Worm (Caenorhabditis elegans) whole organism, early embryonic: ENCODE data around the gene ZK105.8.

Experiments
- B0310.2 ChIP-seq: sonication (generic microtip); optimal IDR thresholded peaks from 2 replicates; lab custom pipeline; 2016; ENCODE audit warnings: mild to moderate bottlenecking, missing genetic modification characterization, missing compliant biosample characterization
- F13C5.2 ChIP-seq: sonication (generic microtip); optimal IDR thresholded peaks from 2 replicates; lab custom pipeline; 2017; ENCODE audit warnings: mild to moderate bottlenecking, missing genetic modification characterization, inconsistent platforms, missing compliant biosample characterization
- aly-1 ChIP-seq: sonication (generic microtip); optimal IDR thresholded peaks from 2 replicates; lab custom pipeline; 2016; ENCODE audit warnings: missing genetic modification characterization, missing compliant biosample characterization
- ama-1 ChIP-seq: fragments of 150-350 bp; optimal IDR thresholded peaks from 2 replicates; lab custom pipeline; 2014
- ceh-13 ChIP-seq: fragments of 200-800 bp; sonication (Bioruptor generic); optimal IDR thresholded peaks from 2 replicates; lab custom pipeline; 2018; ENCODE audit warnings: mild to moderate bottlenecking, missing genetic modification characterization, missing compliant biosample characterization
- ceh-36 ChIP-seq: sonication (generic microtip); optimal IDR thresholded peaks from 2 replicates; lab custom pipeline; 2016; ENCODE audit warnings: missing genetic modification characterization, inconsistent platforms, missing compliant biosample characterization
- ets-7 ChIP-seq: sonication (generic microtip); optimal IDR thresholded peaks from 2 replicates; lab custom pipeline; 2016; ENCODE audit warnings: missing genotype, missing genetic modification characterization, missing compliant biosample characterization
- flt-1 ChIP-seq: fragments of 200-800 bp; sonication (Bioruptor generic); IDR thresholded peaks from 2 replicates; pipeline ENCODE4 v1.3.6; 2022; ENCODE audit warnings: missing genetic modification characterization, missing compliant biosample characterization
- hmbx-1 ChIP-seq: sonication (generic microtip); optimal IDR thresholded peaks from 2 replicates; lab custom pipeline; 2016; ENCODE audit warnings: mild to moderate bottlenecking, missing genetic modification characterization, missing compliant biosample characterization
- hmg-4 ChIP-seq: fragments of 200-800 bp; sonication (Bioruptor generic); optimal IDR thresholded peaks from 2 replicates; lab custom pipeline; 2018; ENCODE audit warnings: mild to moderate bottlenecking, missing genetic modification characterization, missing compliant biosample characterization
- hnd-1 ChIP-seq: sonication (generic microtip); optimal IDR thresholded peaks from 2 replicates; lab custom pipeline; 2016; ENCODE audit warnings: missing genetic modification characterization, missing compliant biosample characterization
- pes-1 ChIP-seq: fragments of 200-800 bp; sonication (Bioruptor generic); IDR thresholded peaks from 2 replicates; pipeline ENCODE4 v1.3.6; 2022; ENCODE audit warnings: missing genetic modification reagents, missing genetic modification characterization, missing compliant biosample characterization
- scrt-1 ChIP-seq: fragments of 200-800 bp; sonication (Bioruptor generic); IDR thresholded peaks from 2 replicates; pipeline ENCODE4 v1.3.6; 2022; ENCODE audit warnings: missing genetic modification characterization, missing compliant biosample characterization
- sea-1 ChIP-seq: fragments of 200-800 bp; sonication (Bioruptor generic); conservative IDR thresholded peaks from 2 replicates; pipeline ENCODE4 v1.3.6; 2022; ENCODE audit warnings: missing genetic modification characterization, missing compliant biosample characterization
- tbx-11 ChIP-seq: fragments of 200-800 bp; sonication (Bioruptor generic); IDR thresholded peaks from 2 replicates; pipeline ENCODE4 v1.3.6; 2022; ENCODE audit warnings: missing genetic modification characterization, missing compliant biosample characterization
- tbx-37 ChIP-seq: fragments of 200-800 bp; sonication (Bioruptor generic); conservative IDR thresholded peaks from 2 replicates; pipeline ENCODE4 v1.3.6; 2022; ENCODE audit warnings: missing genetic modification reagents, missing genetic modification characterization, missing compliant biosample characterization
- tra-4 ChIP-seq: sonication (generic microtip); optimal IDR thresholded peaks from 2 replicates; lab custom pipeline; 2017; ENCODE audit warnings: missing genetic modification characterization, missing compliant biosample characterization

Gene ZK105.8

DNA sequence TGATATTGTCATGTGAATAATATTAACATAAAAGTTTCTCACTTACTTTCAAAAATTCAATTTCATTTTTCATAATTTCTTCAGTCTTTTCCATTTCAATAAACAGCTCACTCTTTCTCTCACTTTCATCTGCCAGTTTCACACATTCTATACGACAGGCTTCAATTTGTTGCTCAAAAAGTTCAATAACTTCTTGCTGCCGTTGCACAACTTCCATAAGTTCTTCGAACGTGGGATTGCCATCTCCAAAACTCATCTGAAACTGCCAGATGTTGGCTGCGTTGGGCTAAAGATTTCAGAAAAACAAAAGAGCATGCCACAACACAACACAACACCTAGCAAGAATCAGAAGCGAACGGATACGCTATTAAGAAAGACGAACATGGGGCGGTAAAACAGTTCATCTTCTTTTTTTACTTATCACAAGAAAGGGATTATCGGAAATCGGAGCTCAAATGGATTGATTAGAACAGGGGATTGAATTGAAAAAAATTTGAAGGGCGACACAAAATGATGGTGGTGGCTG lies 9.0 kb downstream of the ZK105.8 start:
- TF ChIP-seq ets-7, result no peak
- TF ChIP-seq pes-1 (GFP tag; lab: Robert Waterston, UW), result no peak
- no peak for TF ChIP-seq hmbx-1 (tag; lab: Kevin White, UChicago)
- no peak for TF ChIP-seq F13C5.2
- no peak for TF ChIP-seq hmg-4 (GFP tag; lab: Kevin White, UChicago)
- TF ChIP-seq ceh-13 (GFP tag; lab: Kevin White, UChicago), result no peak
- TF ChIP-seq B0310.2 (tag; lab: Kevin White, UChicago), result no peak
- TF ChIP-seq hnd-1 (tag; lab: Kevin White, UChicago), result no peak
- TF ChIP-seq sea-1 (GFP tag; lab: Robert Waterston, UW), result no peak
- TF ChIP-seq flt-1 (GFP tag; lab: Robert Waterston, UW), result no peak
- TF ChIP-seq tbx-37 (GFP tag; lab: Robert Waterston, UW), result no peak
- no peak for TF ChIP-seq scrt-1
- no peak for TF ChIP-seq tbx-11 (GFP tag; lab: Robert Waterston, UW)
- TF ChIP-seq ceh-36 (tag; lab: Kevin White, UChicago), result no peak
- TF ChIP-seq tra-4, result no peak
- no peak for TF ChIP-seq ama-1 (lab: Kevin White, UChicago)
- TF ChIP-seq aly-1 (tag; lab: Kevin White, UChicago), result no peak

ce11 chrV:7734909-7735308 lies 10.6 kb downstream of the ZK105.8 start, which contains the start of gene clic-1:
clic-1 (minus strand) TSS chrV:7734911.
- TF ChIP-seq F13C5.2, result peak; percentile 63
- TF ChIP-seq hmg-4 (GFP tag; lab: Kevin White, UChicago), result no peak
- no peak for TF ChIP-seq scrt-1
- TF ChIP-seq ama-1 (lab: Kevin White, UChicago), result no peak
- TF ChIP-seq aly-1 (tag; lab: Kevin White, UChicago), result no peak
- TF ChIP-seq pes-1 (GFP tag; lab: Robert Waterston, UW), result no peak

DNA sequence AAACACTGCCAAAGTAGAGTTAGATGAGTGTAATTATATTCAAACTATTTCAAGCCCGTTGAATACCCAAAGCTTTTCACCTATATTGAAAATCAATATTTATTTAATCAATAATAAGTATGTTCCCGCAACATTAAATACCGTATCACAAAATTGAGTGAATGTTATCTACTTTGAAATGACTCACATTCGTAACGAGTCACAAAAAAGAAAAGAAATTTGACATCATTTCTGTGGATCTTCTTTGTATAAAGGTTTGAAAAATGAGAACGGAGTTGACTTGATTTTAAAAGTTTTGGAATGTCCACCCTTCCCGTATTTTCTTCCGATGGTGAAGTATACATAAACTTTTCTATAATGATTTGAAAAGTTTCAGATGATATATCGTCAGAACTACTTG lies 11.0 kb downstream of the ZK105.8 start, which contains the start of gene srr-10:
Gene srr-10, plus strand, starts transcription at position 301 of the 400 bp plus-strand sequence.
- TF ChIP-seq flt-1 (GFP tag; lab: Robert Waterston, UW), result no peak
- TF ChIP-seq hmbx-1 (tag; lab: Kevin White, UChicago), result no peak
- TF ChIP-seq ama-1 (lab: Kevin White, UChicago), result no peak

DNA sequence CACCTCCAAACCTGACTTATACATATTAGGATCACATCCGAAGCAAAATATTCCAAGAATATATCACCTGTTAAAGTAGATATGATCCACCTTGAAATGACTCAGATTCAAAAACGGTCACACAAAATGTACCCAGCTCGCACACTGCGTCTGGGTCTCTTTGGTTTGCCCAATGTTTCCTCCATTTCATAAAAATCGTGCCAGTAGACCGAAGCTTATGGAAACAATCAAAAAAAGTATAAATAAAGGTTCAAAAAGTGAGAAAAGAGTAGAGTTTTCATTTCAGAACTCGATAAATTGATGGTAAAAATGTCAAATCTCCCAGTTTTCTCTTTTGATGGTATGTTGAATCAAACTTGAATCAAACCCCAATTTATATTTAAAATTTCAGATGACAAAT lies 13.4 kb downstream of the ZK105.8 start, which contains the start of gene srr-9:
Gene srr-9, plus strand, starts transcription at position 301 of the 400 bp plus-strand sequence.
- TF ChIP-seq ceh-36 (tag; lab: Kevin White, UChicago) (no peak), tbx-11 (GFP tag; lab: Robert Waterston, UW) (no peak), B0310.2 (tag; lab: Kevin White, UChicago) (no peak), ets-7 (no peak), ceh-13 (GFP tag; lab: Kevin White, UChicago) (no peak), flt-1 (GFP tag; lab: Robert Waterston, UW) (no peak), F13C5.2 (no peak), pes-1 (GFP tag; lab: Robert Waterston, UW) (no peak), ama-1 (lab: Kevin White, UChicago) (no peak), sea-1 (GFP tag; lab: Robert Waterston, UW) (no peak), tra-4 (no peak), aly-1 (tag; lab: Kevin White, UChicago) (no peak)

DNA sequence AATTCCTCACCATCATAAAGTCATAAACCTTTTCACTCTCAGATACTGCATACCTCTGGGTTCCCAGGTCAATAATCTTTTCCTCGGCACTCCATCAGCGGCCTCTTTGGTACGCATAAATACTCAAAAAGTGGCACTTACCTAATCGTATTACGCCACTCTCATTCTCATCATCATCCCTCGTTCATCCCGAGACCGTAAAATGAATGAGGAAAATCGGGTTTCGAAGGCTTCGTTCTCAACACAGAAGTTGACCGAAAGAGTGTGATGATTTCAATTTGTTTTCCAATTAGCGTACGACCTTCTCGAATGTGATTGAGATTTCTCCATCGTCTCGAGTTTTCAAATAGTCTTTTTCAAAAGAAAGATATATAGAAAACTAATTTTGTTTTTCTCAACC lies 15.7 kb downstream of the ZK105.8 start:
- no peak for TF ChIP-seq F13C5.2
- no peak for TF ChIP-seq tra-4

DNA sequence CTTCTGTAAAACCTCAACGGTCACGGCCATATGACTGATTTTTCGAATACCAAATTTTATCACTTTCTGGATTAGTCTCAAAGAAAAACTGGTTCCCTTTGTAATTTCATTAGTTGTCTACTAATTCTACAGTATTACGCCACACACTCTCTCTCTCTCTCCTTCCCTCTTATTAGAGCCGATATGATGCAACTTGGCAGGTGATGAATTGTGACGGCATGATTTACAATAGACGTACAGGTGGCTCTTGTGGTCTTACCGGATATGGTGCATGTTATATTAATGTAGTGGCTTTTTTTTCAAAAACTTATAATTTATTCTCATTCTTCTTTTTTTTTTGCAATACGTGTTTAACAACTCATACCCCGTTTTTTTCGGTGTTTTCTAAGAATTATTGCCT lies 17.6 kb downstream of the ZK105.8 start:
- TF ChIP-seq tra-4 (no peak), hmg-4 (GFP tag; lab: Kevin White, UChicago) (no peak), tbx-11 (GFP tag; lab: Robert Waterston, UW) (no peak), pes-1 (GFP tag; lab: Robert Waterston, UW) (no peak), hnd-1 (tag; lab: Kevin White, UChicago) (no peak), F13C5.2 (no peak), B0310.2 (tag; lab: Kevin White, UChicago) (no peak), hmbx-1 (tag; lab: Kevin White, UChicago) (no peak), ceh-13 (GFP tag; lab: Kevin White, UChicago) (no peak), sea-1 (GFP tag; lab: Robert Waterston, UW) (no peak), scrt-1 (no peak), ama-1 (lab: Kevin White, UChicago) (no peak), aly-1 (tag; lab: Kevin White, UChicago) (no peak), ceh-36 (tag; lab: Kevin White, UChicago) (no peak), tbx-37 (GFP tag; lab: Robert Waterston, UW) (no peak), flt-1 (GFP tag; lab: Robert Waterston, UW) (no peak), ets-7 (no peak)

DNA sequence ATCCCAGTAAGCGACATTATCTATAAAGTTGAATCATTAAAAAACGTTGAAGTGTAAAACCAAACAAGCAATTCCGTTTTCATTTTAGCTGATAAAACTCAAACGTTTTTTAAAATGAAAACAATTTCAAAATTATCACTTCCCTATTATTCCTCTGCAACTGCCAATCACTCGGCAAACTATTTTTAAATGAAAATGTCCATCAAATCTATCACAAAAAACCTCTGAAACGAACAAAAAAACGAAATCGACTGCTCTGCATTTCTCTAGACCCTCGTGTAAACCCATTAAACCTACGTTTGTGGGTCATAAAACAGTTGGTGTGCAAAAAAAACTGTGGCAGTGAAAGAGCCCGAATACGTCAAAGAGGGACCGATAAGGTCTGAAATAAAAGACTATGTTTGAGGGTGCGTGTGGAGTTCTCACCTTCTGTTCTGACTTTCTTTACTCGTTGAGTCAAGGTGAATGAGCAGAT lies 18.2 kb downstream of the ZK105.8 start, which contains the start of gene fbxl-5:
Gene fbxl-5, plus strand, starts transcription at position 425 of the 475 bp plus-strand sequence.
- TF ChIP-seq ets-7, result no peak
- no peak for TF ChIP-seq ama-1 (lab: Kevin White, UChicago)
- TF ChIP-seq ceh-13 (GFP tag; lab: Kevin White, UChicago), result no peak
- no peak for TF ChIP-seq F13C5.2

- no peak for TF ChIP-seq aly-1 (tag; lab: Kevin White, UChicago)
- no peak for TF ChIP-seq hnd-1 (tag; lab: Kevin White, UChicago)
- no peak for TF ChIP-seq tbx-11 (GFP tag; lab: Robert Waterston, UW)
- no peak for TF ChIP-seq hmg-4 (GFP tag; lab: Kevin White, UChicago)
- TF ChIP-seq F13C5.2, result no peak
- no peak for TF ChIP-seq B0310.2 (tag; lab: Kevin White, UChicago)
- TF ChIP-seq tra-4, result no peak
- no peak for TF ChIP-seq pes-1 (GFP tag; lab: Robert Waterston, UW)
- TF ChIP-seq scrt-1, result no peak
- no peak for TF ChIP-seq ama-1 (lab: Kevin White, UChicago)
- TF ChIP-seq ceh-13 (GFP tag; lab: Kevin White, UChicago), result no peak
- TF ChIP-seq flt-1 (GFP tag; lab: Robert Waterston, UW), result no peak
- no peak for TF ChIP-seq ceh-36 (tag; lab: Kevin White, UChicago)
Observed at ce11 chrV:7744068-7744467, 19.8 kb downstream of the ZK105.8 start.
